Worm (Caenorhabditis elegans) whole organism, late embryonic: Measurements from ENCODE around the gene Y17G7B.3.

Experiments used
- C08G9.2 ChIP-seq: sonication (generic microtip); optimal IDR thresholded peaks from 2 replicates; lab custom pipeline; 2016; ENCODE audit warnings: mild to moderate bottlenecking, missing genetic modification characterization, moderate library complexity, missing compliant biosample characterization
- ama-1 ChIP-seq: fragments of 150-350 bp; optimal IDR thresholded peaks from 2 replicates; lab custom pipeline; 2014
- fkh-10 ChIP-seq: fragments of 150-350 bp; optimal IDR thresholded peaks from 2 replicates; lab custom pipeline; 2014; ENCODE audit warnings: missing biosample characterization, missing genetic modification reagents, missing genetic modification characterization
- hlh-15 ChIP-seq: sonication (generic microtip); optimal IDR thresholded peaks from 2 replicates; lab custom pipeline; 2016; ENCODE audit warnings: missing genetic modification characterization, missing compliant biosample characterization
- nhr-11 ChIP-seq: fragments of 150-350 bp; optimal IDR thresholded peaks from 2 replicates; lab custom pipeline; 2014; ENCODE audit warnings: missing biosample characterization, missing genetic modification characterization
- odd-2 ChIP-seq: sonication (generic microtip); optimal IDR thresholded peaks from 2 replicates; lab custom pipeline; 2017; ENCODE audit warnings: antibody characterized with exemption, mild to moderate bottlenecking, missing genetic modification characterization, missing compliant biosample characterization
- pax-1 ChIP-seq: fragments of 150-350 bp; optimal IDR thresholded peaks from 2 replicates; lab custom pipeline; 2014; ENCODE audit warnings: missing biosample characterization, missing genetic modification characterization
- pha-4 ChIP-seq: fragments of 150-350 bp; optimal IDR thresholded peaks from 2 replicates; lab custom pipeline; 2018; ENCODE audit warnings: missing biosample characterization, missing genetic modification reagents, missing genetic modification characterization
- sox-4 ChIP-seq: sonication (generic microtip); optimal IDR thresholded peaks from 2 replicates; lab custom pipeline; 2017; ENCODE audit warnings: mild to moderate bottlenecking, missing genetic modification characterization, inconsistent platforms, missing compliant biosample characterization
- unc-55 ChIP-seq: sonication (generic microtip); optimal IDR thresholded peaks from 2 replicates; lab custom pipeline; 2017; ENCODE audit warnings: missing biosample characterization, missing genetic modification reagents, missing genetic modification characterization

ce11 chrII:12036075-12036474 is 47.3 kb downstream of the Y17G7B.3 start:
- no peak for TF ChIP-seq odd-2 (tag; lab: Kevin White, UChicago)
- TF ChIP-seq sox-4 (tag; lab: Kevin White, UChicago): no peak
- no peak for TF ChIP-seq unc-55 (GFP tag; lab: Kevin White, UChicago)
- TF ChIP-seq fkh-10 (GFP tag; lab: Kevin White, UChicago): no peak
- TF ChIP-seq C08G9.2 (tag; lab: Kevin White, UChicago): no peak
- TF ChIP-seq pax-1 (tag; lab: Kevin White, UChicago): no peak
- TF ChIP-seq nhr-11: no peak
- TF ChIP-seq pha-4 (tag; lab: Kevin White, UChicago): no peak
- TF ChIP-seq ama-1: no peak
- no peak for TF ChIP-seq hlh-15 (tag; lab: Kevin White, UChicago)
